Worm (Caenorhabditis elegans) whole organism, early embryonic: ENCODE measurements around the gene srx-21.

Source experiments
- F13C5.2 ChIP-seq: sonication (generic microtip); optimal IDR thresholded peaks from 2 replicates; lab custom pipeline; 2017; ENCODE audit warnings: mild to moderate bottlenecking, missing genetic modification characterization, inconsistent platforms, missing compliant biosample characterization
- ama-1 ChIP-seq: fragments of 150-350 bp; optimal IDR thresholded peaks from 2 replicates; lab custom pipeline; 2014
- ceh-13 ChIP-seq: fragments of 200-800 bp; sonication (Bioruptor generic); optimal IDR thresholded peaks from 2 replicates; lab custom pipeline; 2018; ENCODE audit warnings: mild to moderate bottlenecking, missing genetic modification characterization, missing compliant biosample characterization
- ets-7 ChIP-seq: sonication (generic microtip); optimal IDR thresholded peaks from 2 replicates; lab custom pipeline; 2016; ENCODE audit warnings: missing genotype, missing genetic modification characterization, missing compliant biosample characterization
- hmbx-1 ChIP-seq: sonication (generic microtip); optimal IDR thresholded peaks from 2 replicates; lab custom pipeline; 2016; ENCODE audit warnings: mild to moderate bottlenecking, missing genetic modification characterization, missing compliant biosample characterization
- hnd-1 ChIP-seq: sonication (generic microtip); optimal IDR thresholded peaks from 2 replicates; lab custom pipeline; 2016; ENCODE audit warnings: missing genetic modification characterization, missing compliant biosample characterization
- scrt-1 ChIP-seq: fragments of 200-800 bp; sonication (Bioruptor generic); IDR thresholded peaks from 2 replicates; pipeline ENCODE4 v1.3.6; 2022; ENCODE audit warnings: missing genetic modification characterization, missing compliant biosample characterization

DNA sequence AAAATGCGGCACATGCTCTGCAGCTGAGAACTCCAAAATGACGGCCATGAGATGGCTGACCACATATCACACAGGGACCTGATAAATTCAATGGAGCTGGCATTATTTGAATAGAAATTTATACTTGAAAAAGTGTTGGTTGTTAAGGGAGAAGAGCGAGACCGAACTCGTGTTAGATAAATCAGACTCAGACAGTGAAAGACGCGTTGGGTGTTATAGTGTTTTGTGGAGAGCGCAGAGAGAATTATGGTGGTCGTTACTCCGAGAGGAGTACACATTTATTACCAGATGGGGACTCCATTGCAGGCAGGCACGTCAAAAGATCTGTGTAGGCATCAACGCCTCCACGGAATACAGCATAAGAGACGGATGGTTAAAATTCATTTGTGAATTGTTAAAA, 34.1 kb upstream of the srx-21 start, which contains the start of gene nhr-190:
- TF ChIP-seq scrt-1 (no peak), ama-1 (lab: Kevin White, UChicago) (no peak), ets-7 (tag; lab: Kevin White, UChicago) (no peak), ceh-13 (GFP tag; lab: Kevin White, UChicago) (no peak), hmbx-1 (tag; lab: Kevin White, UChicago) (no peak), F13C5.2 (tag; lab: Kevin White, UChicago) (no peak), hnd-1 (tag; lab: Kevin White, UChicago) (no peak)
